Worm (Caenorhabditis elegans) whole organism, mixed stage, embryonic: ENCODE results near the gene hlh-33.

ENCODE experiments used
- M03D4.4 ChIP-seq: sonication (generic microtip); optimal IDR thresholded peaks from 2 replicates; lab custom pipeline; 2017; ENCODE audit warnings: mild to moderate bottlenecking, missing genetic modification characterization, missing compliant biosample characterization
- bed-3 ChIP-seq: fragments of 200-800 bp; sonication (Bioruptor generic); optimal IDR thresholded peaks from 3 replicates; lab custom pipeline; 2018; ENCODE audit warnings: mild to moderate bottlenecking, missing genetic modification characterization, moderate library complexity, missing compliant biosample characterization
- blmp-1 ChIP-seq: fragments of 150-350 bp; optimal IDR thresholded peaks from 2 replicates; lab custom pipeline; 2014; ENCODE audit warnings: missing biosample characterization, missing genetic modification characterization
- ceh-39 ChIP-seq: fragments of 150-350 bp; optimal IDR thresholded peaks from 2 replicates; lab custom pipeline; 2014; ENCODE audit warnings: missing biosample characterization, missing genetic modification characterization
- ceh-43 ChIP-seq: fragments of 200-800 bp; sonication (Bioruptor generic); optimal IDR thresholded peaks from 2 replicates; lab custom pipeline; 2018; ENCODE audit warnings: mild to moderate bottlenecking, missing genetic modification characterization, moderate library complexity, missing compliant biosample characterization
- ceh-83 ChIP-seq: fragments of 200-800 bp; sonication (Bioruptor generic); optimal IDR thresholded peaks from 2 replicates; lab custom pipeline; 2018; ENCODE audit warnings: mild to moderate bottlenecking, missing genetic modification characterization, missing compliant biosample characterization
- ces-1 ChIP-seq: fragments of 150-350 bp; optimal IDR thresholded peaks from 2 replicates; lab custom pipeline; 2014; ENCODE audit warnings: missing biosample characterization, missing genetic modification reagents, missing genetic modification characterization
- cnd-1 ChIP-seq: fragments of 200-800 bp; sonication (Bioruptor generic); optimal IDR thresholded peaks from 2 replicates; lab custom pipeline; 2018; ENCODE audit warnings: mild to moderate bottlenecking, missing genetic modification characterization, missing compliant biosample characterization
- drap-1 ChIP-seq: fragments of 200-800 bp; sonication (Bioruptor generic); optimal IDR thresholded peaks from 3 replicates; lab custom pipeline; 2018; ENCODE audit warnings: mild to moderate bottlenecking, missing genetic modification characterization, missing compliant biosample characterization
- elt-1 ChIP-seq: sonication (generic microtip); optimal IDR thresholded peaks from 2 replicates; lab custom pipeline; 2017; ENCODE audit warnings: missing genetic modification characterization, mild to moderate bottlenecking, missing compliant biosample characterization, antibody characterized with exemption, moderate library complexity, borderline replicate concordance; ENCODE audit not compliant: insufficient read depth
- elt-3 ChIP-seq: fragments of 150-350 bp; optimal IDR thresholded peaks from 2 replicates; lab custom pipeline; 2014; ENCODE audit warnings: missing biosample characterization, missing genetic modification characterization
- flh-1 ChIP-seq: fragments of 200-800 bp; sonication (Bioruptor generic); optimal IDR thresholded peaks from 2 replicates; lab custom pipeline; 2018; ENCODE audit warnings: mild to moderate bottlenecking, missing genetic modification characterization, moderate library complexity, missing compliant biosample characterization
- ham-2 ChIP-seq: fragments of 200-800 bp; sonication (Bioruptor generic); optimal IDR thresholded peaks from 2 replicates; lab custom pipeline; 2018; ENCODE audit warnings: mild to moderate bottlenecking, missing genetic modification characterization, missing compliant biosample characterization
- hlh-1 ChIP-seq: fragments of 150-350 bp; optimal IDR thresholded peaks from 2 replicates; lab custom pipeline; 2014; ENCODE audit warnings: missing biosample characterization, missing genetic modification reagents, missing genetic modification characterization
- lin-13 ChIP-seq: fragments of 150-350 bp; optimal IDR thresholded peaks from 2 replicates; lab custom pipeline; 2014; ENCODE audit warnings: missing biosample characterization, missing genetic modification characterization
- lin-32 ChIP-seq: fragments of 200-800 bp; sonication (Bioruptor generic); optimal IDR thresholded peaks from 2 replicates; lab custom pipeline; 2018; ENCODE audit warnings: mild to moderate bottlenecking, missing genetic modification characterization, missing compliant biosample characterization
- lsy-2 ChIP-seq: fragments of 150-350 bp; optimal IDR thresholded peaks from 2 replicates; lab custom pipeline; 2014; ENCODE audit warnings: missing biosample characterization, missing genetic modification characterization
- mab-5 ChIP-seq: fragments of 150-350 bp; optimal IDR thresholded peaks from 2 replicates; lab custom pipeline; 2014; ENCODE audit warnings: missing biosample characterization, missing genetic modification characterization
- mep-1 ChIP-seq: fragments of 150-350 bp; optimal IDR thresholded peaks from 2 replicates; lab custom pipeline; 2017; ENCODE audit warnings: missing biosample characterization, missing genetic modification reagents, missing genetic modification characterization, inconsistent platforms
- mls-2 ChIP-seq: sonication (generic microtip); optimal IDR thresholded peaks from 2 replicates; lab custom pipeline; 2016; ENCODE audit warnings: mild to moderate bottlenecking, missing genetic modification characterization, moderate library complexity, missing compliant biosample characterization
- nhr-12 ChIP-seq: fragments of 150-350 bp; optimal IDR thresholded peaks from 2 replicates; lab custom pipeline; 2014; ENCODE audit warnings: missing biosample characterization, missing genetic modification characterization
- nhr-2 ChIP-seq: fragments of 150-350 bp; optimal IDR thresholded peaks from 2 replicates; lab custom pipeline; 2014; ENCODE audit warnings: missing biosample characterization, missing genetic modification characterization
- nhr-237 ChIP-seq: fragments of 150-350 bp; optimal IDR thresholded peaks from 2 replicates; lab custom pipeline; 2014; ENCODE audit warnings: missing biosample characterization, missing genetic modification characterization
- nhr-28 ChIP-seq: fragments of 150-350 bp; optimal IDR thresholded peaks from 2 replicates; lab custom pipeline; 2014; ENCODE audit warnings: missing biosample characterization, missing genetic modification characterization
- nhr-76 ChIP-seq: sonication (generic microtip); optimal IDR thresholded peaks from 2 replicates; lab custom pipeline; 2017; ENCODE audit warnings: missing biosample characterization, missing genetic modification characterization
- pha-4 ChIP-seq: fragments of 150-350 bp; optimal IDR thresholded peaks from 2 replicates; lab custom pipeline; 2018; ENCODE audit warnings: missing biosample characterization, missing genetic modification reagents, missing genetic modification characterization
- sem-2 ChIP-seq: fragments of 200-800 bp; sonication (Bioruptor generic); optimal IDR thresholded peaks from 2 replicates; lab custom pipeline; 2018; ENCODE audit warnings: mild to moderate bottlenecking, missing genetic modification characterization, missing compliant biosample characterization
- snpc-4 ChIP-seq: fragments of 150-350 bp; optimal IDR thresholded peaks from 2 replicates; lab custom pipeline; 2014; ENCODE audit warnings: missing biosample characterization, missing genetic modification characterization
- sptf-1 ChIP-seq: sonication (generic microtip); optimal IDR thresholded peaks from 2 replicates; lab custom pipeline; 2017; ENCODE audit warnings: mild to moderate bottlenecking, missing genetic modification characterization, moderate library complexity, missing compliant biosample characterization
- tbx-8 ChIP-seq: fragments of 200-800 bp; sonication (Bioruptor generic); optimal IDR thresholded peaks from 2 replicates; lab custom pipeline; 2018; ENCODE audit warnings: mild to moderate bottlenecking, missing genetic modification characterization, moderate library complexity, missing compliant biosample characterization
- unc-120 ChIP-seq: sonication (generic microtip); optimal IDR thresholded peaks from 2 replicates; lab custom pipeline; 2017; ENCODE audit warnings: missing genetic modification characterization, missing compliant biosample characterization; ENCODE audit not compliant: poor library complexity, severe bottlenecking
- unc-39 ChIP-seq: fragments of 150-350 bp; optimal IDR thresholded peaks from 2 replicates; lab custom pipeline; 2014; ENCODE audit warnings: missing biosample characterization, missing genetic modification characterization
- unc-62 ChIP-seq: fragments of 150-350 bp; optimal IDR thresholded peaks from 2 replicates; lab custom pipeline; 2014; ENCODE audit warnings: missing biosample characterization, missing genetic modification reagents, missing genetic modification characterization
- zip-8 ChIP-seq: fragments of 150-350 bp; optimal IDR thresholded peaks from 2 replicates; lab custom pipeline; 2014; ENCODE audit warnings: missing biosample characterization, missing genetic modification characterization
- ztf-11 ChIP-seq: fragments of 150-350 bp; optimal IDR thresholded peaks from 2 replicates; lab custom pipeline; 2014; ENCODE audit warnings: missing biosample characterization, missing genetic modification characterization

Gene hlh-33

DNA sequence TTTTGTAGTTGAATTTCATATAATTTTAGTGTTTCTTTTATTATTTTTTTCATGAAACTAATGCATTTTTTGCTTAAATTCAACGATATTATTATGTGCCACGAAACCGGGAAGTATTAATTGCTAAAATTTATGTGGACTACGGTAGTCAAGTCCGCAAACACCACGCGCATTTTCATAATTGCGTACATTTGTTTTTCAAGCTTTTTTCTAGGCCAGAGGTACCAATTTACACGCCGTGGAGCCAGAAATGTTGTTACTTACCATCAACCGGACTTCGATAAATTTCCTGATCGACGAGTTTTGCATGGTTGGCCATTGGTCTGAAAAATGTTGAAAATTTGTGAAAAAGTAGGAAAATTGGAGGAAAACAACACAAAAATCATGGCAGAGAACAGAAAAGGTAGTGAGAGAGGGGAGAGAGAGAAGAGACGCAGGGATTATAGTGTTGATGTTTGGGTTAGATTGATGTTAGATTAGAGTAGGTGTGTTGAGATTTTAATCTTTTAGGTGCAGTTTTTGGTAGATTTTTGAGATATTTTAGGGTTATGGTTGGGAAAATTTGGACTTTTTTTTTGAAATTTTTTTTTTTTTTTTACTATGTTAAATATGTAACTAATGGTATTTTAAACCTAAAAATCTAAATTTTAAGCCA is 37.1 kb upstream of the hlh-33 start, which contains the start of gene clp-4:
Gene clp-4, minus strand, starts transcription at position 323 of the 655 bp plus-strand sequence.
- peak; percentile 85 for TF ChIP-seq elt-1
- peak; percentile 19 for TF ChIP-seq lsy-2 (tag; lab: Kevin White, UChicago)
- no peak for TF ChIP-seq unc-62 (GFP tag; lab: Kevin White, UChicago)
- no peak for TF ChIP-seq unc-120 (tag; lab: Kevin White, UChicago)

DNA sequence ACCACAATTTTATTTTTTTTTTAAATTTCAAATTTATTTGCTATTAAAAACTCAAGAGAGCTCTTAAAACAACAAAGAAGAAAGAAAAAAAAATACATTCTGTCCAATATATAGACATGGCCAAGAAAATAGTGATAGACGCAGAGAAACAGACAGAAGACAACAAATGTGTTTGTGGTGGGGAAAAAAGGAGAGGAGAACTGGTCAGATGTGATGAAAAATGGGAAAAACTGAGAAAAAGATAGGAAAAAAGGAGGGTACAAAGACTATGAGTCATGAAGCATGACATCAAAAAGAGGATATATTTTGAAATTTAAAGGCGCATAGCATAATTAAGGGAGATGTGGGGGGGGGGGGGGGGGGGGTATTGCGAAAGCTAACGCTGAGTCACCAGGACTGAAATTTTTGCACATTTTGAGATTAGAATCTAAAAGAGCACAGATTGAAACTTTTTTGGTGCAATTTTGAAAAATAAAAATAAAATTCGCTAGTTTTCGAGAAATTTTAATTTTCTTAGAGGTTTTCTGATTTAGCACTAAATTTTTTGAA is 36.1 kb upstream of the hlh-33 start:
- no peak for TF ChIP-seq lsy-2 (tag; lab: Kevin White, UChicago)
- no peak for TF ChIP-seq hlh-1 (tag; lab: Kevin White, UChicago)
- TF ChIP-seq lin-32: no peak
- no peak for TF ChIP-seq mep-1
- no peak for TF ChIP-seq lin-13 (tag; lab: Kevin White, UChicago)
- no peak for TF ChIP-seq elt-3 (tag; lab: Kevin White, UChicago)
- TF ChIP-seq sem-2: no peak
- no peak for TF ChIP-seq nhr-12 (tag; lab: Kevin White, UChicago)
- no peak for TF ChIP-seq drap-1 (GFP tag; lab: Kevin White, UChicago)
- TF ChIP-seq ceh-43: no peak
- TF ChIP-seq ham-2 (GFP tag; lab: Kevin White, UChicago): no peak
- no peak for TF ChIP-seq unc-39 (tag; lab: Kevin White, UChicago)
- no peak for TF ChIP-seq zip-8 (tag; lab: Kevin White, UChicago)
- peak; percentile 3 for TF ChIP-seq ces-1 (GFP tag; lab: Kevin White, UChicago)
- TF ChIP-seq pha-4 (tag; lab: Kevin White, UChicago): no peak
- peak; percentile 19 for TF ChIP-seq sptf-1 (tag; lab: Kevin White, UChicago)
- TF ChIP-seq blmp-1 (tag; lab: Kevin White, UChicago): no peak
- TF ChIP-seq elt-1: no peak
- TF ChIP-seq nhr-28 (tag; lab: Kevin White, UChicago): no peak
- TF ChIP-seq unc-120 (tag; lab: Kevin White, UChicago): peak; percentile 8
- no peak for TF ChIP-seq bed-3 (GFP tag; lab: Kevin White, UChicago)
- TF ChIP-seq cnd-1: no peak
- TF ChIP-seq M03D4.4 (tag; lab: Kevin White, UChicago): no peak
- no peak for TF ChIP-seq ceh-83 (GFP tag; lab: Kevin White, UChicago)
- TF ChIP-seq tbx-8 (GFP tag; lab: Kevin White, UChicago): no peak
- no peak for TF ChIP-seq ceh-39 (tag; lab: Kevin White, UChicago)
- no peak for TF ChIP-seq mab-5

DNA sequence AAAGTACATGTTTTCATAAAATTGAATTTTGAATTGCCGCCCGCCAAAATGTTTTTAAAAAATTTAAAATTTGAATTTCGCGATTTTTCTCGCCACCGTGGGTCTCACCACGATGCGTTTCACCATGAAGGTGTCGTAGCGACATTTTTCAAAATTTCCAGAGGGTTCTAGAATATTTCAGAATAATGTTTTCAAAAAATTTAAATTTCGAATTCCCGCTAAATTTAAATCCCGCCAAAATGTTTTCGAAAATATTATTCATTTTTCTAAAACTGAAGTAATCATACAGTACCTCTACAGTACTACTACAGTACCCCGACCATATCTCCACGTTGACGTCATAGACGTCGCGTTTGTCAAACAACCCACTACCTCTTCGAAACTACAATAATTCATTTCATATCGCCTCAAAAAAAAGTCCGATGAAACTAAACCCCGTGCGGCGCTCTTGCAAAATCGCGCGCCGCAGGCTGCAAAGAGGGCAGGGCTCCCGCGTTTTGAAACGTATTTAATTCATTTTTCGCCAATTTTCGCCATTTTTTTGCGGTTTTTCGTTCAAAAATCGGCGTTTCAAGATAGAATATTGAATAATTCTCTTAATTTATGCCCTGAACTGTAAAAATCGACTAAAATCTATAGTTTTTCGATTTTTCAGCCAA is 30.8 kb upstream of the hlh-33 start, which contains the start of the genes pvf-1 and Y39A3CL.7:
Gene pvf-1, minus strand, starts transcription at position 51 of the 659 bp plus-strand sequence.
Gene Y39A3CL.7, plus strand, starts transcription at position 656 of the 659 bp plus-strand sequence.
- no peak for TF ChIP-seq nhr-76 (tag; lab: Kevin White, UChicago)
- no peak for TF ChIP-seq blmp-1 (tag; lab: Kevin White, UChicago)
- peak; percentile 48 for TF ChIP-seq bed-3 (GFP tag; lab: Kevin White, UChicago)
- TF ChIP-seq M03D4.4 (tag; lab: Kevin White, UChicago): peak; percentile 77
- peak; percentile 23 for TF ChIP-seq mep-1
- peak; percentile 66 for TF ChIP-seq mls-2
- TF ChIP-seq ces-1 (GFP tag; lab: Kevin White, UChicago): peak; percentile 15
- TF ChIP-seq hlh-1 (tag; lab: Kevin White, UChicago): peak; percentile 44
- TF ChIP-seq pha-4 (tag; lab: Kevin White, UChicago): no peak
- peak; percentile 26 for TF ChIP-seq ztf-11 (tag; lab: Kevin White, UChicago)
- peak; percentile 22 for TF ChIP-seq lin-32
- TF ChIP-seq zip-8 (tag; lab: Kevin White, UChicago): no peak
- TF ChIP-seq lsy-2 (tag; lab: Kevin White, UChicago): no peak
- TF ChIP-seq ceh-39 (tag; lab: Kevin White, UChicago): no peak
- no peak for TF ChIP-seq lin-13 (tag; lab: Kevin White, UChicago)
- no peak for TF ChIP-seq snpc-4 (tag; lab: Kevin White, UChicago)
- TF ChIP-seq ceh-83 (GFP tag; lab: Kevin White, UChicago): peak; percentile 81
- TF ChIP-seq drap-1 (GFP tag; lab: Kevin White, UChicago): peak; percentile 36
- TF ChIP-seq unc-39 (tag; lab: Kevin White, UChicago): no peak
- TF ChIP-seq sem-2: peak; percentile 57
- peak; percentile 2 for TF ChIP-seq nhr-2 (tag; lab: Kevin White, UChicago)
- TF ChIP-seq unc-120 (tag; lab: Kevin White, UChicago): peak; percentile 36
- TF ChIP-seq flh-1 (GFP tag; lab: Kevin White, UChicago): peak; percentile 56
- peak; percentile 45 for TF ChIP-seq cnd-1
- TF ChIP-seq nhr-12 (tag; lab: Kevin White, UChicago): peak; percentile 58
- peak; percentile 86 for TF ChIP-seq sptf-1 (tag; lab: Kevin White, UChicago)
- TF ChIP-seq unc-62 (GFP tag; lab: Kevin White, UChicago): no peak
- TF ChIP-seq elt-1: no peak
- TF ChIP-seq mab-5: no peak
- no peak for TF ChIP-seq ham-2 (GFP tag; lab: Kevin White, UChicago)
- TF ChIP-seq nhr-237 (tag; lab: Kevin White, UChicago): no peak
- TF ChIP-seq ceh-43: peak; percentile 60
- TF ChIP-seq tbx-8 (GFP tag; lab: Kevin White, UChicago): peak; percentile 27
